Fruit fly (Drosophila melanogaster): ENCODE measurements around the gene eas.

eas gene

dm6 chrX:16277878-16278506 is at the start of gene eas:
Gene eas (plus strand): TSS chrX:16278328.
- no peak for TF ChIP-seq CG8478 (optimal IDR thresholded peaks at IDR 0.05)
- TF ChIP-seq CTCF (optimal IDR thresholded peaks at IDR 0.05) = peak; percentile 20 to 36

- TF ChIP-seq CTCF (optimal IDR thresholded peaks at IDR 0.05) (no peak), CG8478 (optimal IDR thresholded peaks at IDR 0.05) (no peak)
Observed at dm6 chrX:16231292-16231691, 46.8 kb upstream of the eas start.

dm6 chrX:16241831-16242451 is 36.2 kb upstream of the eas start:
- TF ChIP-seq CTCF (optimal IDR thresholded peaks at IDR 0.05) (no peak), CG8478 (optimal IDR thresholded peaks at IDR 0.05) (no peak)

- TF ChIP-seq CG8478 (optimal IDR thresholded peaks at IDR 0.05) = no peak
- TF ChIP-seq CTCF (optimal IDR thresholded peaks at IDR 0.05) = no peak
Observed at dm6 chrX:16243989-16244388, 34.1 kb upstream of the eas start.

dm6 chrX:16244731-16245130 is 33.4 kb upstream of the eas start:
- TF ChIP-seq CTCF (optimal IDR thresholded peaks at IDR 0.05) (peak; percentile 93 to 95), CG8478 (optimal IDR thresholded peaks at IDR 0.05) (no peak)

- TF ChIP-seq CG8478 (optimal IDR thresholded peaks at IDR 0.05) = no peak
- no peak for TF ChIP-seq CTCF (optimal IDR thresholded peaks at IDR 0.05)
Observed at dm6 chrX:16263415-16263814, 14.7 kb upstream of the eas start.

- TF ChIP-seq CTCF (optimal IDR thresholded peaks at IDR 0.05) (no peak), CG8478 (optimal IDR thresholded peaks at IDR 0.05) (no peak)
Observed at dm6 chrX:16266437-16266836, 11.7 kb upstream of the eas start, which contains the start of gene CG12507. Gene CG12507 (minus strand): TSS chrX:16266537.

dm6 chrX:16270795-16271194 is 7.3 kb upstream of the eas start, which contains the start of gene Mfe2:
Gene Mfe2 (plus strand): TSS chrX:16270951.
- TF ChIP-seq CG8478 (optimal IDR thresholded peaks at IDR 0.05) (no peak), CTCF (optimal IDR thresholded peaks at IDR 0.05) (peak; percentile 71 to 77)

- TF ChIP-seq CTCF (optimal IDR thresholded peaks at IDR 0.05) (no peak), CG8478 (optimal IDR thresholded peaks at IDR 0.05) (no peak)
Observed at dm6 chrX:16275168-16275853, 2.8 kb upstream of the eas start.

- TF ChIP-seq CTCF (optimal IDR thresholded peaks at IDR 0.05) (no peak), CG8478 (optimal IDR thresholded peaks at IDR 0.05) (no peak)
Observed at dm6 chrX:16275854-16276338, 2.2 kb upstream of the eas start, which contains the start of the genes kat80 and Prosalpha4. Gene kat80 (minus strand): TSS chrX:16276180. Gene Prosalpha4 (plus strand): TSS chrX:16276270.

dm6 chrX:16278783-16279182 is 655 bp downstream of the eas start:
- TF ChIP-seq CTCF (optimal IDR thresholded peaks at IDR 0.05) (no peak), CG8478 (optimal IDR thresholded peaks at IDR 0.05) (no peak)

dm6 chrX:16279340-16279941 is 1.3 kb downstream of the eas start:
- TF ChIP-seq CTCF (optimal IDR thresholded peaks at IDR 0.05) (no peak), CG8478 (optimal IDR thresholded peaks at IDR 0.05) (no peak)

dm6 chrX:16281305-16281704 is 3.2 kb downstream of the eas start:
- no peak for TF ChIP-seq CTCF (optimal IDR thresholded peaks at IDR 0.05)
- TF ChIP-seq CG8478 (optimal IDR thresholded peaks at IDR 0.05) = no peak

dm6 chrX:16281717-16282529 is 3.8 kb downstream of the eas start:
- no peak for TF ChIP-seq CG8478 (optimal IDR thresholded peaks at IDR 0.05)
- TF ChIP-seq CTCF (optimal IDR thresholded peaks at IDR 0.05) = no peak
